Fruit fly (Drosophila melanogaster): Measurements from ENCODE around the gene skd.

The skd gene

DNA sequence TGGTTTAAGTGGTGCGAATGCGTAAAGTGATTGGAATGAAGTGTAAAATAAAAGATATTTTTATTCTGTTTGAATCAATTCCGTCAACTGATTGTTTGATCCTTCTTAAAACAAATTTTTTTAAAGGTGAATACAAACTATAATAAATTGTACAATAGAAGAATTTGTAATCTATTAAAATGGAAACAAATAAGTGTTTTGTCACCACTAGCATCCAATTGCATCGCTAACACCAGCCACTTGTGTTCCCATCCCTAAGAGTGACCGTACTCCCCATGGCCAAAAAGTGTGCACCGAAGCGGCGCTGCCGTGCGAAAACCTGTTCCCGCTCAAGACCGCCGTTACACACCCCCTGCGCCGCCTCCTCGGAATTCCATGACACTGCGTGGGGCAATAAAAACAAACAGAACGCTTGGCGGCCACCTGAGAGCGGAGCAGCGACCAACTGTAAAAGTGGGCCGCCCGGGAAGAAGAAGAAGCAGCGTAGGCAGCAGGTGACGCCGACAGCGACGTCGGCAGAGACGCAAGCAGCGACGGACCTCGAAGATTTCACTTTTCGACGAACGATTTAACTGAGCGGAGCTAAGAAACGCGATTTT is 522 bp upstream of the skd start, which contains the start of gene Pdss2 (continued):
- TF ChIP-seq sug (tag; optimal IDR thresholded peaks at IDR 0.05) (peak; percentile 91), kah (GFP tag; optimal IDR thresholded peaks at IDR 0.05) (peak; percentile 96), sima (GFP tag; optimal IDR thresholded peaks at IDR 0.05) (no peak), CG2889 (GFP tag; IDR thresholded peaks at IDR 0.05) (peak; percentile 59; the same call in 1 of the 3 replicates), ash1 (GFP tag; optimal IDR thresholded peaks at IDR 0.05) (peak; percentile 42), CG10431 (GFP tag; optimal IDR thresholded peaks at IDR 0.05) (no peak), nom (GFP tag; optimal IDR thresholded peaks at IDR 0.05) (peak; percentile 74), CG3847 (GFP tag; IDR thresholded peaks at IDR 0.05) (peak; percentile 72), ewg (GFP tag; optimal IDR thresholded peaks at IDR 0.05) (peak; percentile 30), sd (tag; optimal IDR thresholded peaks at IDR 0.05) (peak; percentile 100), ro (GFP tag; IDR thresholded peaks at IDR 0.05) (0 out of 2 replicates have a peak, but pooled peaks have one; percentile 28), ERR (GFP tag; optimal IDR thresholded peaks at IDR 0.05) (peak; percentile 62), CG1832 (GFP tag; optimal IDR thresholded peaks at IDR 0.05) (no peak), CG8359 (GFP tag; optimal IDR thresholded peaks at IDR 0.05; ENCODE audit: borderline replicate concordance) (no peak), CG6765 (GFP tag; optimal IDR thresholded peaks at IDR 0.05) (peak; percentile 50), vfl (GFP tag; optimal IDR thresholded peaks at IDR 0.05) (peak; percentile 61), fd102C (GFP tag; optimal IDR thresholded peaks at IDR 0.05) (no peak), dan (GFP tag; IDR thresholded peaks at IDR 0.05) (no peak), CG17802 (tag; optimal IDR thresholded peaks at IDR 0.05) (peak; percentile 42), CG32532 (GFP tag; IDR thresholded peaks at IDR 0.05) (peak; percentile 82), TFAM (GFP tag; optimal IDR thresholded peaks at IDR 0.05) (no peak), HHEX (GFP tag; optimal IDR thresholded peaks at IDR 0.05) (peak; percentile 56), CG11085 (GFP tag; IDR thresholded peaks at IDR 0.05) (peak; percentile 76), Adf1 (GFP tag; IDR thresholded peaks at IDR 0.05) (peak; percentile 99), jing (GFP tag; optimal IDR thresholded peaks at IDR 0.05) (no peak), Meics (GFP tag; optimal IDR thresholded peaks at IDR 0.05) (peak; percentile 53), tgo (GFP tag; IDR thresholded peaks at IDR 0.05) (peak; percentile 76), CG4707 (GFP tag; optimal IDR thresholded peaks at IDR 0.05) (peak; percentile 4), bigmax (GFP tag; optimal IDR thresholded peaks at IDR 0.05) (peak; percentile 39), gt (GFP tag; IDR thresholded peaks at IDR 0.05) (peak; percentile 55; the same call in 1 of the 2 replicates), CG12942 (GFP tag; optimal IDR thresholded peaks at IDR 0.05) (peak; percentile 67), amos (GFP tag; IDR thresholded peaks at IDR 0.05; ENCODE audit: partially characterized antibody) (peak; percentile 76), tio (GFP tag; optimal IDR thresholded peaks at IDR 0.05) (peak; percentile 71), disco-r (GFP tag; optimal IDR thresholded peaks at IDR 0.05) (peak; percentile 25), Abd-B (GFP tag; optimal IDR thresholded peaks at IDR 0.05) (peak; percentile 73), CG4424 (GFP tag; optimal IDR thresholded peaks at IDR 0.05) (peak; percentile 74), CG3163 (GFP tag; optimal IDR thresholded peaks at IDR 0.05) (peak; percentile 50), ems (GFP tag; optimal IDR thresholded peaks at IDR 0.05) (peak; percentile 73), CG8281 (tag; optimal IDR thresholded peaks at IDR 0.05) (peak; percentile 26), CG11247 (GFP tag; IDR thresholded peaks at IDR 0.05) (peak; percentile 80), CG3281 (GFP tag; optimal IDR thresholded peaks at IDR 0.05) (peak; percentile 57), Ada2b (GFP tag; IDR thresholded peaks at IDR 0.05) (peak; percentile 68), CG14710 (tag; optimal IDR thresholded peaks at IDR 0.05) (peak; percentile 89), pho (GFP tag; optimal IDR thresholded peaks at IDR 0.05) (peak; percentile 82), CG14667 (GFP tag; IDR thresholded peaks at IDR 0.05) (peak; percentile 72), CG16815 (GFP tag; optimal IDR thresholded peaks at IDR 0.05) (peak; percentile 55), abd-A (tag; optimal IDR thresholded peaks at IDR 0.05) (peak; percentile 89)
